Worm (Caenorhabditis elegans) whole organism, early embryonic: ENCODE results near the gene lgc-39.

Experiments used
- ama-1 ChIP-seq: fragments of 150-350 bp; optimal IDR thresholded peaks from 2 replicates; lab custom pipeline; 2014
- hnd-1 ChIP-seq: sonication (generic microtip); optimal IDR thresholded peaks from 2 replicates; lab custom pipeline; 2016; ENCODE audit warnings: missing genetic modification characterization, missing compliant biosample characterization
- pes-1 ChIP-seq: fragments of 200-800 bp; sonication (Bioruptor generic); IDR thresholded peaks from 2 replicates; pipeline ENCODE4 v1.3.6; 2022; ENCODE audit warnings: missing genetic modification reagents, missing genetic modification characterization, missing compliant biosample characterization
- tra-4 ChIP-seq: sonication (generic microtip); optimal IDR thresholded peaks from 2 replicates; lab custom pipeline; 2017; ENCODE audit warnings: missing genetic modification characterization, missing compliant biosample characterization

Gene lgc-39

ce11 chrV:7224947-7225346, 49.6 kb downstream of the lgc-39 start, which contains the start of gene fkb-3:
fkb-3 (plus strand) TSS chrV:7225223.
- TF ChIP-seq hnd-1 (tag; lab: Kevin White, UChicago), result no peak

- peak; percentile 75 for TF ChIP-seq ama-1 (lab: Kevin White, UChicago)
- TF ChIP-seq pes-1 (GFP tag; lab: Robert Waterston, UW), result no peak
- TF ChIP-seq tra-4 (tag; lab: Kevin White, UChicago), result no peak
- TF ChIP-seq hnd-1 (tag; lab: Kevin White, UChicago), result no peak
Observed at ce11 chrV:7225894-7226293, 50.6 kb downstream of the lgc-39 start.
